Worm (Caenorhabditis elegans): ENCODE data around the gene Y73B6A.3.

DNA sequence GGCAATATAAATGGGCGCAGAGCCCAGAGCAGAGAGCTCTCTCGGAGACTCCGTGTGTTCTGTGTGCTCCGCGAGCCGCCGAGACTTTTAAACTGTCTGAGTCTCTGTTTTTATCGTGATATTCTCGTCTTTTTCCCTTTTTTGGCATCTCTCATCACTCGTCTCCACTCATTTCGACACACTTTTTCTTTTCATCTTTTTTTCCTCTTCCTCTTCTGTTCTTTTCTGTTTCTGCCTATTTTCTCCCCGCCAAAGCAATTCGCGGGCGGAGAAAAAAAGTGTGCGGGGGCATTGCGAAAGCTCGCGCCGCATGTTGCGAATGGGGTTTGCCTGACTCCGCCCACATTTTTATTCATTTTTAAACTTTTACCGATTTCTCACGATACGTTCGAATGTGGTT is 16.3 kb upstream of the Y73B6A.3 start:
- TF ChIP-seq pha-4 (tag; optimal IDR thresholded peaks at IDR 0.05) (no peak), nhr-80 (tag; optimal IDR thresholded peaks at IDR 0.05) (peak; percentile 85), nfya-1 (tag; optimal IDR thresholded peaks at IDR 0.05; ENCODE audit: borderline replicate concordance, insufficient read depth) (no peak), ceh-40 (GFP tag; IDR thresholded peaks at IDR 0.05) (0 out of 2 replicates have a peak, but pooled peaks have one; percentile 61), mcd-1 (GFP tag; IDR thresholded peaks at IDR 0.05) (peak; percentile 89), unc-62 (GFP tag; optimal IDR thresholded peaks at IDR 0.05) (no peak), athp-1 (tag; optimal IDR thresholded peaks at IDR 0.05) (peak; percentile 92), ccch-3 (GFP tag; optimal IDR thresholded peaks at IDR 0.05) (no peak), lsl-1 (GFP tag; optimal IDR thresholded peaks at IDR 0.05) (peak; percentile 84)

Data from whole organism, young adult.